Worm (Caenorhabditis elegans): ENCODE data around the gene kel-10.

ce11 chrIII:10150710-10151109, 49.5 kb upstream of the kel-10 start:
- TF ChIP-seq dao-5 (tag; optimal IDR thresholded peaks at IDR 0.05) (no peak), W03F9.2 (tag; optimal IDR thresholded peaks at IDR 0.05) (no peak)

Data from whole organism, L4/young adult.